Fruit fly (Drosophila melanogaster): ENCODE results near the gene CG9799.

CG9799 gene

DNA sequence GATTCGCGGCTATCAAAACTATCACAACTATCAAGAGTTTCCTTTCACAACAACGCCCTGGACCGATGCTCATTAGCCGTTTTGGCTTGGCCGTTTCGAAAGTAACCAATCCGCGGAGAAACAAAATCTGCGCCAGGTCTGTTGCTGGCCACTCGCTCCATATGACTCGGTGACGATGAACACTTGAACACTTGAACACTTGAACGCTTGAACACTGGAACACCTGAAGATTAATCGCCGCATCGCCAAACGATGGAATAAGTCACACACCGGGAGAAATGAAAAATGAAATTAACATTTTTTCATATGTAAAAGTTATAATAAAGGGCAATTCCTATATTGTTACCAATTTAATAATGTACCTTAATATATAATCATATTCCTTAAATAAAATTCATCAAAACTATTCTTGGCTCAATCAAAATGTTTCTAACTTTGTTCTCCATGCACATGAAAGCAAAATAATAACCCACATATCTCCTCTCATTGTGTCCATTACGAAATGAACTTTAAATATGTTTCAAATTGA lies 28.6 kb upstream of the CG9799 start:
- TF ChIP-seq Eip78C (GFP tag) (peak; percentile 34), CG31627 (GFP tag; optimal IDR thresholded peaks at IDR 0.05) (no peak), CG32006 (GFP tag; optimal IDR thresholded peaks at IDR 0.05) (peak; percentile 59), CG8119 (GFP tag; IDR thresholded peaks at IDR 0.05) (peak; percentile 52; the same call in 2 of the 3 replicates), CG6276 (GFP tag; optimal IDR thresholded peaks at IDR 0.05) (peak; percentile 10), CG15336 (GFP tag; IDR thresholded peaks at IDR 0.05) (peak; percentile 57), Hr39 (GFP tag; optimal IDR thresholded peaks at IDR 0.05) (no peak)

DNA sequence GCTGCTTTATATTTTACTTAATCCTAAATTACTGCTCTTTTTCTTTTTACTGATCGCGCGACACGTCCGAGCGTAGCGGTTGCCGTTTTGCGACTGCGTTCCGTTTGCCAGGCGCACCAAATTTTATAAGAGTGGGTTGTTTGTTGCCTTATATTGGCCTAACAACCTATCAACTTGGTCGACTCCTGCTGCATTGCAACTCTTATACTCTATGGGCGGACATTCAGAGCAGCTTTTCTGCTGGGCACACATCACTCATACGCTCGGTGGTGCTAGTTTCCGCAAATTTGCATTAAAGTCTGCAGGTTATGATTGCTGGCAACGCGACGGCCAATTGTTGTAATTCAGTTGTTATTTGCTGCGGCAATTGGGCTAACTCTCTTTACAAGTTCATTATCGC lies 26.7 kb upstream of the CG9799 start, which contains the start of gene yellow-e:
Gene yellow-e (minus strand): TSS at position 101 of the 400 bp plus-strand sequence.
- TF ChIP-seq eg (GFP tag; IDR thresholded peaks at IDR 0.05), result 0 out of 3 replicates have a peak, but pooled peaks have one; percentile 9
- TF ChIP-seq CG8119 (GFP tag; IDR thresholded peaks at IDR 0.05), result 0 out of 3 replicates have a peak, but pooled peaks have one; percentile 19
- no peak for TF ChIP-seq Hr4 (GFP tag; optimal IDR thresholded peaks at IDR 0.05)

DNA sequence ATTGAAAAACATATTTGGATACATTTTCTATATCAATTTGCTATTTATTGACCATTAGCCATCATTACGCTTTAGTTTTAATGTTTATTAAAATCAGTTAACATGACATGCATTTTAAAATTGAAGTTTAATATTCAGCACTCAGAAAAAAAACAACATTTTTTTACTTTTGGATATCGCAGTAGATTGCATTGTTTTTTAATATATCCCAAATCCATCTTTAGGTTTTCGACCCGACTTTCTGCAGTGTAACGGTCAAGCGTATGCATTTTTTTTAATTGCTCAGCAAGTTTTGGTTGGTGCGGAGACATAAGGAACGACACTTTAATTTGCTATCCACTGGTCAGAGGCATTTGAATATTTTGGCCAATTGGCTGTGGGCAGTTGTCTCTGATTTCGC lies 24.2 kb upstream of the CG9799 start:
- TF ChIP-seq CG32006 (GFP tag; optimal IDR thresholded peaks at IDR 0.05) (peak; percentile 67), Sox102F (GFP tag; optimal IDR thresholded peaks at IDR 0.05) (no peak), topi (GFP tag; optimal IDR thresholded peaks at IDR 0.05) (no peak), Hr39 (GFP tag; optimal IDR thresholded peaks at IDR 0.05) (no peak), CG6792 (GFP tag; optimal IDR thresholded peaks at IDR 0.05) (no peak), CG10669 (GFP tag; optimal IDR thresholded peaks at IDR 0.05) (no peak), Eip78C (GFP tag) (peak; percentile 62), Sox14 (GFP tag; optimal IDR thresholded peaks at IDR 0.05) (no peak), Ets21C (GFP tag; optimal IDR thresholded peaks at IDR 0.05) (no peak), net (GFP tag; optimal IDR thresholded peaks at IDR 0.05) (no peak), Lpt (GFP tag; optimal IDR thresholded peaks at IDR 0.05) (peak; percentile 5), CG4318 (GFP tag; optimal IDR thresholded peaks at IDR 0.05) (peak; percentile 28), CG15336 (GFP tag; IDR thresholded peaks at IDR 0.05) (peak; percentile 40; the same call in 1 of the 2 replicates), CG8119 (GFP tag; IDR thresholded peaks at IDR 0.05) (0 out of 3 replicates have a peak, but pooled peaks have one; percentile 43), pdm3 (GFP tag; optimal IDR thresholded peaks at IDR 0.05) (peak; percentile 7), fkh (GFP tag; optimal IDR thresholded peaks at IDR 0.05) (no peak), salr (GFP tag; optimal IDR thresholded peaks at IDR 0.05) (no peak), ss (GFP tag; optimal IDR thresholded peaks at IDR 0.05) (no peak), CG6276 (GFP tag; optimal IDR thresholded peaks at IDR 0.05) (peak; percentile 50), CG6808 (GFP tag; optimal IDR thresholded peaks at IDR 0.05) (no peak), CG8319 (GFP tag; optimal IDR thresholded peaks at IDR 0.05) (no peak), cyc (GFP tag; optimal IDR thresholded peaks at IDR 0.05) (no peak), CG11902 (GFP tag; optimal IDR thresholded peaks at IDR 0.05) (no peak), CG16779 (tag; optimal IDR thresholded peaks at IDR 0.05) (no peak), CG34406 (GFP tag; optimal IDR thresholded peaks at IDR 0.05) (no peak), CG3032 (tag; optimal IDR thresholded peaks at IDR 0.05) (no peak), Hr4 (GFP tag; optimal IDR thresholded peaks at IDR 0.05) (peak; percentile 66), dac (GFP tag; optimal IDR thresholded peaks at IDR 0.05) (no peak), svp (GFP tag) (no peak), Met (GFP tag; optimal IDR thresholded peaks at IDR 0.05) (no peak), OdsH (GFP tag; optimal IDR thresholded peaks at IDR 0.05) (no peak), eg (GFP tag; IDR thresholded peaks at IDR 0.05) (peak; percentile 51; the same call in 2 of the 3 replicates)

DNA sequence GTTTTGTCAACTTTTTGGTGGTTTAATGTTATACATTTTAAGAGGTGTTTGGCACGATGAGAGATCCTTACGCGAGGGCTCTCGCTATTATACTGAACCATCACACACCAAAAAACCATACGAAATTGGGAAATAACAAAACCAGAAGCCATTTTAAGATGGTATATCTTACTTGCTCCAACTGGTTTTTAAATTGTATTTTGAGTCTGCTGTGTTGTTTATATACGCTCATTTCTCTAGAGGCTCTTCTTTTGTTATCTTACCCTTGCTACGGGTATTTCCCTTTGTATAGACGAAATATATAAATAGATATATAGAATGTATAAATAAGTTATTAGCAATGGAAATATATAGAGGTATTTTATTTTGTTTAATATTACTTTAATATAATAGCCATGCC lies 18.4 kb upstream of the CG9799 start, which contains the start of gene yellow-e2:
Gene yellow-e2 (minus strand): TSS at position 101 of the 400 bp plus-strand sequence.
- TF ChIP-seq CG34406 (GFP tag; optimal IDR thresholded peaks at IDR 0.05) (no peak), CG6276 (GFP tag; optimal IDR thresholded peaks at IDR 0.05) (no peak), CG9139 (GFP tag; optimal IDR thresholded peaks at IDR 0.05) (no peak), Eip78C (GFP tag) (peak; percentile 1), svp (GFP tag) (peak; percentile 55), lz (GFP tag; optimal IDR thresholded peaks at IDR 0.05) (no peak), Eip75B (GFP tag; optimal IDR thresholded peaks at IDR 0.05) (no peak), CG6854 (GFP tag; optimal IDR thresholded peaks at IDR 0.05) (no peak), Met (GFP tag; optimal IDR thresholded peaks at IDR 0.05) (no peak), esn (GFP tag; optimal IDR thresholded peaks at IDR 0.05) (no peak), CG15336 (GFP tag; IDR thresholded peaks at IDR 0.05) (no peak), CG8319 (GFP tag; optimal IDR thresholded peaks at IDR 0.05) (no peak), acj6 (GFP tag; optimal IDR thresholded peaks at IDR 0.05) (no peak), topi (GFP tag; optimal IDR thresholded peaks at IDR 0.05) (no peak), CG6808 (GFP tag; optimal IDR thresholded peaks at IDR 0.05) (no peak), Sox15 (GFP tag; optimal IDR thresholded peaks at IDR 0.05) (no peak), CG16779 (tag; optimal IDR thresholded peaks at IDR 0.05) (no peak), dac (GFP tag; optimal IDR thresholded peaks at IDR 0.05) (no peak), dsx (GFP tag; optimal IDR thresholded peaks at IDR 0.05; ENCODE audit: poor library complexity, severe bottlenecking) (peak; percentile 23), Ets21C (GFP tag; optimal IDR thresholded peaks at IDR 0.05) (no peak), CG3032 (tag; optimal IDR thresholded peaks at IDR 0.05) (no peak), fd59A (GFP tag; optimal IDR thresholded peaks at IDR 0.05) (no peak), CG3919 (GFP tag; optimal IDR thresholded peaks at IDR 0.05) (no peak), fd85E (GFP tag; optimal IDR thresholded peaks at IDR 0.05) (no peak), fkh (GFP tag; optimal IDR thresholded peaks at IDR 0.05) (no peak)
